Worm (Caenorhabditis elegans) whole organism, L1 larva: ENCODE data around the gene Y43F8B.12.

Experiments used
- C04F5.9 ChIP-seq: sonication (generic microtip); optimal IDR thresholded peaks from 2 replicates; lab custom pipeline; 2016; ENCODE audit warnings: missing genetic modification characterization, missing compliant biosample characterization
- C34B4.2 ChIP-seq: sonication (generic microtip); optimal IDR thresholded peaks from 2 replicates; lab custom pipeline; 2017; ENCODE audit warnings: mild to moderate bottlenecking, missing genetic modification characterization, missing compliant biosample characterization
- F16B12.6 ChIP-seq: fragments of 150-350 bp; optimal IDR thresholded peaks from 2 replicates; lab custom pipeline; 2014; ENCODE audit warnings: missing biosample characterization, missing genetic modification characterization
- aly-2 ChIP-seq: fragments of 150-350 bp; optimal IDR thresholded peaks from 2 replicates; lab custom pipeline; 2014; ENCODE audit warnings: missing biosample characterization, missing genetic modification characterization
- ama-1 ChIP-seq: fragments of 150-350 bp; optimal IDR thresholded peaks from 2 replicates; lab custom pipeline; 2014
- ceh-63 ChIP-seq: fragments of 200-800 bp; sonication (Bioruptor generic); optimal IDR thresholded peaks from 2 replicates; lab custom pipeline; 2018; ENCODE audit warnings: mild to moderate bottlenecking, missing genetic modification characterization, missing compliant biosample characterization
- ceh-82 ChIP-seq, 3 experiments: fragments of 150-350 bp in 1 of 3; sonication (generic microtip) in 2 of 3; optimal IDR thresholded peaks; 2 replicates each; lab custom pipeline; 2014 to 2017; ENCODE audit warnings: missing biosample characterization in 3 of 3, missing genetic modification characterization in 3 of 3
- efl-1 ChIP-seq, 4 experiments: fragments of 150-350 bp; optimal IDR thresholded peaks in 3 of 4; peaks in 1 of 4; 1 replicate in 1 of 4; 2 replicates in 3 of 4; lab custom pipeline; 2014; ENCODE audit warnings: missing biosample characterization in 2 of 4, missing genetic modification characterization in 2 of 4, missing genetic modification reagents in 2 of 4
- efl-3 ChIP-seq: fragments of 200-800 bp; sonication (Bioruptor generic); optimal IDR thresholded peaks from 2 replicates; lab custom pipeline; 2018; ENCODE audit warnings: mild to moderate bottlenecking, missing genetic modification characterization, missing compliant biosample characterization
- egl-27 ChIP-seq, 2 experiments: fragments of 150-350 bp in 1 of 2; sonication (generic microtip); optimal IDR thresholded peaks; 3 replicates each; lab custom pipeline; 2017 to 2018; ENCODE audit warnings: missing biosample characterization in 2 of 2, missing genetic modification characterization in 2 of 2, missing genetic modification reagents in 2 of 2
- elt-2 ChIP-seq: sonication (generic microtip); optimal IDR thresholded peaks from 2 replicates; lab custom pipeline; 2016; ENCODE audit warnings: missing genetic modification characterization, mild to moderate bottlenecking, inconsistent platforms, missing compliant biosample characterization, missing genetic modification reagents
- ets-5 ChIP-seq: fragments of 200-800 bp; sonication (Bioruptor generic); IDR thresholded peaks from 2 replicates; pipeline ENCODE4 v1.3.6; 2022; ENCODE audit warnings: missing genetic modification characterization, missing compliant biosample characterization
- fkh-10 ChIP-seq: sonication (generic microtip); optimal IDR thresholded peaks from 2 replicates; lab custom pipeline; 2017; ENCODE audit warnings: missing biosample characterization, missing genetic modification reagents, missing genetic modification characterization
- fkh-4 ChIP-seq: sonication (generic microtip); optimal IDR thresholded peaks from 2 replicates; lab custom pipeline; 2016; ENCODE audit warnings: missing compliant biosample characterization, missing genetic modification characterization, borderline replicate concordance
- fos-1 ChIP-seq: fragments of 150-350 bp; optimal IDR thresholded peaks from 2 replicates; lab custom pipeline; 2014; ENCODE audit warnings: missing biosample characterization, missing genetic modification characterization
- hlh-17 ChIP-seq: fragments of 200-800 bp; sonication (Bioruptor generic); optimal IDR thresholded peaks from 2 replicates; lab custom pipeline; 2018; ENCODE audit warnings: missing genetic modification characterization, mild to moderate bottlenecking, missing compliant biosample characterization, moderate library complexity, borderline replicate concordance
- irx-1 ChIP-seq: sonication (generic microtip); optimal IDR thresholded peaks from 2 replicates; lab custom pipeline; 2016; ENCODE audit warnings: missing genetic modification characterization, missing compliant biosample characterization
- jun-1 ChIP-seq: fragments of 150-350 bp; optimal IDR thresholded peaks from 2 replicates; lab custom pipeline; 2014; ENCODE audit warnings: missing biosample characterization, missing genetic modification reagents, missing genetic modification characterization
- lin-13 ChIP-seq: fragments of 150-350 bp; optimal IDR thresholded peaks from 2 replicates; lab custom pipeline; 2014; ENCODE audit warnings: missing biosample characterization, missing genetic modification reagents, missing genetic modification characterization
- lin-14 ChIP-seq: fragments of 200-800 bp; sonication (Bioruptor generic); optimal IDR thresholded peaks from 2 replicates; lab custom pipeline; 2018; ENCODE audit warnings: mild to moderate bottlenecking, missing genetic modification characterization, moderate library complexity, missing compliant biosample characterization
- lin-15B ChIP-seq: fragments of 150-350 bp; sonication (generic microtip); optimal IDR thresholded peaks from 3 replicates; lab custom pipeline; 2014; ENCODE audit warnings: missing biosample characterization, missing genetic modification characterization
- lin-35 ChIP-seq, 2 experiments: fragments of 150-350 bp; optimal IDR thresholded peaks; 2 replicates each; lab custom pipeline; 2014; ENCODE audit warnings: missing biosample characterization in 2 of 2, missing genetic modification characterization in 2 of 2, missing genetic modification reagents in 2 of 2
- lsy-2 ChIP-seq, 2 experiments: fragments of 150-350 bp; optimal IDR thresholded peaks; 2 replicates each; lab custom pipeline; 2014; ENCODE audit warnings: missing biosample characterization in 2 of 2, missing genetic modification characterization in 2 of 2
- mdl-1 ChIP-seq, 2 experiments: fragments of 150-350 bp; optimal IDR thresholded peaks; 2 replicates each; lab custom pipeline; 2014 to 2017; ENCODE audit warnings: missing biosample characterization in 2 of 2, missing genetic modification characterization in 2 of 2, inconsistent platforms in 1 of 2
- mef-2 ChIP-seq: fragments of 150-350 bp; optimal IDR thresholded peaks from 2 replicates; lab custom pipeline; 2014; ENCODE audit warnings: missing biosample characterization, missing genetic modification characterization
- nhr-11 ChIP-seq: fragments of 150-350 bp; optimal IDR thresholded peaks from 2 replicates; lab custom pipeline; 2014; ENCODE audit warnings: missing biosample characterization, missing genetic modification characterization
- nhr-12 ChIP-seq: sonication (generic microtip); optimal IDR thresholded peaks from 2 replicates; lab custom pipeline; 2017; ENCODE audit warnings: missing biosample characterization, missing genetic modification characterization
- nhr-28 ChIP-seq: fragments of 150-350 bp; optimal IDR thresholded peaks from 2 replicates; lab custom pipeline; 2014; ENCODE audit warnings: missing biosample characterization, missing genetic modification characterization
- nhr-76 ChIP-seq: sonication (generic microtip); optimal IDR thresholded peaks from 2 replicates; lab custom pipeline; 2017; ENCODE audit warnings: missing biosample characterization, missing genetic modification characterization
- nhr-77 ChIP-seq: fragments of 150-350 bp; optimal IDR thresholded peaks from 2 replicates; lab custom pipeline; 2014; ENCODE audit warnings: missing biosample characterization, missing genetic modification characterization
- nhr-90 ChIP-seq: sonication (generic microtip); optimal IDR thresholded peaks from 2 replicates; lab custom pipeline; 2016; ENCODE audit warnings: mild to moderate bottlenecking, missing genetic modification characterization, missing compliant biosample characterization; ENCODE audit not compliant: poor library complexity
- pag-3 ChIP-seq: sonication (generic microtip); optimal IDR thresholded peaks from 2 replicates; lab custom pipeline; 2017; ENCODE audit warnings: missing genetic modification characterization, mild to moderate bottlenecking, missing compliant biosample characterization, antibody characterized with exemption, borderline replicate concordance; ENCODE audit not compliant: insufficient read depth
- pqm-1 ChIP-seq: sonication (generic microtip); optimal IDR thresholded peaks from 3 replicates; lab custom pipeline; 2017; ENCODE audit warnings: missing biosample characterization, missing genetic modification characterization
- rnt-1 ChIP-seq: sonication (generic microtip); optimal IDR thresholded peaks from 2 replicates; lab custom pipeline; 2016; ENCODE audit warnings: mild to moderate bottlenecking, missing genetic modification characterization, moderate library complexity, missing compliant biosample characterization
- sup-37 ChIP-seq: fragments of 200-800 bp; sonication (Bioruptor generic); optimal IDR thresholded peaks from 2 replicates; lab custom pipeline; 2018; ENCODE audit warnings: mild to moderate bottlenecking, missing genetic modification characterization, missing compliant biosample characterization
- swsn-7 ChIP-seq: sonication (generic microtip); optimal IDR thresholded peaks from 2 replicates; lab custom pipeline; 2016; ENCODE audit warnings: missing genetic modification characterization, missing compliant biosample characterization
- tbx-2 ChIP-seq: sonication (generic microtip); optimal IDR thresholded peaks from 2 replicates; lab custom pipeline; 2016; ENCODE audit warnings: missing genetic modification characterization, missing compliant biosample characterization
- tlp-1 ChIP-seq: fragments of 150-350 bp; optimal IDR thresholded peaks from 2 replicates; lab custom pipeline; 2014; ENCODE audit warnings: missing biosample characterization, missing genetic modification characterization
- unc-130 ChIP-seq: fragments of 150-350 bp; optimal IDR thresholded peaks from 2 replicates; lab custom pipeline; 2017; ENCODE audit warnings: missing biosample characterization, missing genetic modification characterization, inconsistent platforms
- unc-30 ChIP-seq: sonication (generic microtip); optimal IDR thresholded peaks from 2 replicates; lab custom pipeline; 2017; ENCODE audit warnings: missing biosample characterization, missing genetic modification characterization
- unc-86 ChIP-seq: sonication (generic microtip); optimal IDR thresholded peaks from 2 replicates; lab custom pipeline; 2016; ENCODE audit warnings: missing genetic modification characterization, missing compliant biosample characterization
- xbp-1 ChIP-seq: sonication (generic microtip); optimal IDR thresholded peaks from 2 replicates; lab custom pipeline; 2016; ENCODE audit warnings: missing genetic modification characterization, missing compliant biosample characterization
- ztf-11 ChIP-seq, 2 experiments: sonication (generic microtip); optimal IDR thresholded peaks; 2 replicates each; lab custom pipeline; 2016 to 2017; ENCODE audit warnings: missing genetic modification characterization in 2 of 2, missing biosample characterization in 1 of 2, missing compliant biosample characterization in 1 of 2

Gene Y43F8B.12

ce11 chrV:19495587-19495986 lies 27.4 kb downstream of the Y43F8B.12 start, which contains the start of gene scl-21:
Gene scl-21, minus strand, starts transcription at chrV:19495687.
- no peak for TF ChIP-seq jun-1 (tag; lab: Kevin White, UChicago)
- TF ChIP-seq fos-1: no peak
- TF ChIP-seq ceh-82 (tag; optimal IDR thresholded peaks at IDR 0.05; lab: Kevin White, UChicago): no peak
- TF ChIP-seq lsy-2 (tag; optimal IDR thresholded peaks at IDR 0.05; lab: Kevin White, UChicago): no peak
- no peak for TF ChIP-seq nhr-77 (tag; lab: Kevin White, UChicago)
- TF ChIP-seq unc-130: no peak
- TF ChIP-seq mdl-1 (tag; optimal IDR thresholded peaks at IDR 0.05; lab: Kevin White, UChicago): no peak
- no peak for TF ChIP-seq irx-1 (tag; lab: Kevin White, UChicago)
- TF ChIP-seq, all 84 proteins: peak for 0

ce11 chrV:19497087-19497486 lies 28.9 kb downstream of the Y43F8B.12 start:
- TF ChIP-seq fkh-4 (no peak), nhr-12 (no peak), swsn-7 (tag; lab: Kevin White, UChicago) (no peak), lin-15B (tag; lab: Kevin White, UChicago) (no peak), unc-86 (tag; lab: Kevin White, UChicago) (no peak), hlh-17 (GFP tag; lab: Kevin White, UChicago) (no peak), aly-2 (no peak), lin-35 (GFP tag; optimal IDR thresholded peaks at IDR 0.05; lab: Kevin White, UChicago) (no peak), fkh-10 (GFP tag; lab: Kevin White, UChicago) (no peak), C04F5.9 (tag; lab: Kevin White, UChicago) (no peak), pqm-1 (no peak), egl-27 (tag; optimal IDR thresholded peaks at IDR 0.05; lab: Kevin White, UChicago) (no peak), ets-5 (GFP tag; lab: Robert Waterston, UW) (no peak), ama-1 (lab: Kevin White, UChicago) (no peak), ceh-63 (GFP tag; lab: Kevin White, UChicago) (no peak)

ce11 chrV:19501389-19501788 lies 33.2 kb downstream of the Y43F8B.12 start:
- TF ChIP-seq lin-13 (GFP tag; lab: Kevin White, UChicago) (no peak), unc-30 (tag; lab: Kevin White, UChicago) (no peak), xbp-1 (tag; lab: Kevin White, UChicago) (no peak), F16B12.6 (tag; lab: Kevin White, UChicago) (no peak), nhr-77 (tag; lab: Kevin White, UChicago) (no peak), lin-35 (GFP tag; optimal IDR thresholded peaks at IDR 0.05; lab: Kevin White, UChicago) (no peak), pag-3 (tag; lab: Kevin White, UChicago) (no peak), nhr-11 (tag; lab: Kevin White, UChicago) (no peak), efl-3 (GFP tag; lab: Kevin White, UChicago) (no peak), unc-130 (no peak), nhr-28 (tag; lab: Kevin White, UChicago) (no peak), C34B4.2 (no peak), nhr-90 (tag; lab: Kevin White, UChicago) (no peak), efl-1 (optimal IDR thresholded peaks at IDR 0.05; lab: Kevin White, UChicago) (no peak), efl-1 (GFP tag; optimal IDR thresholded peaks at IDR 0.05 in 1 of 2; lab: Kevin White, UChicago) (no peak), egl-27 (tag; optimal IDR thresholded peaks at IDR 0.05; lab: Kevin White, UChicago) (no peak)

- TF ChIP-seq tbx-2 (tag; lab: Kevin White, UChicago) (no peak), mef-2 (tag; lab: Kevin White, UChicago) (no peak), lin-13 (GFP tag; lab: Kevin White, UChicago) (no peak), aly-2 (no peak), C34B4.2 (no peak), ztf-11 (tag; optimal IDR thresholded peaks at IDR 0.05; lab: Kevin White, UChicago) (no peak), unc-30 (tag; lab: Kevin White, UChicago) (no peak), fkh-10 (GFP tag; lab: Kevin White, UChicago) (no peak), rnt-1 (no peak), sup-37 (GFP tag; lab: Kevin White, UChicago) (no peak), lin-14 (GFP tag; lab: Kevin White, UChicago) (no peak), nhr-76 (tag; lab: Kevin White, UChicago) (no peak), nhr-77 (tag; lab: Kevin White, UChicago) (no peak), elt-2 (no peak), tlp-1 (tag; lab: Kevin White, UChicago) (no peak), lsy-2 (tag; optimal IDR thresholded peaks at IDR 0.05; lab: Kevin White, UChicago) (no peak)
These were observed 34.5 kb downstream of the Y43F8B.12 start, which contains the start of gene Y43F8B.3 for ce11 chrV:19502579-19503151. Gene Y43F8B.3, plus strand, starts transcription at chrV:19503101.
